Worm (Caenorhabditis elegans) whole organism, L4/young adult: ENCODE results near the gene ifas-1.

ENCODE experiments used
- W03F9.2 ChIP-seq: fragments of 150-350 bp; optimal IDR thresholded peaks from 2 replicates; lab custom pipeline; 2014; ENCODE audit warnings: missing biosample characterization, missing genetic modification characterization
- dao-5 ChIP-seq: sonication (generic microtip); optimal IDR thresholded peaks from 2 replicates; lab custom pipeline; 2016; ENCODE audit warnings: missing genotype, missing genetic modification characterization, moderate library complexity, missing compliant biosample characterization
- him-1 ChIP-seq: sonication (generic microtip); optimal IDR thresholded peaks from 2 replicates; lab custom pipeline; 2016; ENCODE audit warnings: missing genotype, missing genetic modification reagents, missing genetic modification characterization, missing compliant biosample characterization

The ifas-1 gene

DNA sequence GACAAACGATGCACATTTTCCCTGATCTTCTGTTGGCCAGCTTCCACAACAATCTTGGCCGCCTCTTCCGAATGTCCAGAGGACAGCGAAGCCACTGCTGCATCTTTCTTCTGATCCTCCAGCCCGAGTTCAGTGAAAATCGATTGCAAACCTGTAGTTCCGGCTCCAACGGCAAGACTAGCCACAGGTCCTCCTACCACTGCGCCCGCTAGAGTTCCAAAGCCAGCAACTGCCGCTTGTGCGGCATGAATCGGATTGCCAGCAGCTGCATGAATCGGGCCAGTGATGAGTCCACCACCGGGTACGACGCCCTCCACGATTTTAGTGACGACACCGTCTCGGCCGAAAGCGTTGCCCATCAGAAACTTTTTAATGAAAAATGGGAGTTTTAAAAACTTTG lies at the start of gene ifas-1:
Gene ifas-1, minus strand, starts transcription at position 387 of the 400 bp plus-strand sequence.
- TF ChIP-seq W03F9.2 (tag; lab: Kevin White, UChicago) (no peak), dao-5 (no peak), him-1 (no peak)

ce11 chrII:3736893-3737375 lies 48.4 kb upstream of the ifas-1 start, which contains the start of gene F12E12.6:
Gene F12E12.6, minus strand, starts transcription at chrII:3736943.
- no peak for TF ChIP-seq dao-5
- no peak for TF ChIP-seq W03F9.2 (tag; lab: Kevin White, UChicago)
- TF ChIP-seq him-1, result no peak

DNA sequence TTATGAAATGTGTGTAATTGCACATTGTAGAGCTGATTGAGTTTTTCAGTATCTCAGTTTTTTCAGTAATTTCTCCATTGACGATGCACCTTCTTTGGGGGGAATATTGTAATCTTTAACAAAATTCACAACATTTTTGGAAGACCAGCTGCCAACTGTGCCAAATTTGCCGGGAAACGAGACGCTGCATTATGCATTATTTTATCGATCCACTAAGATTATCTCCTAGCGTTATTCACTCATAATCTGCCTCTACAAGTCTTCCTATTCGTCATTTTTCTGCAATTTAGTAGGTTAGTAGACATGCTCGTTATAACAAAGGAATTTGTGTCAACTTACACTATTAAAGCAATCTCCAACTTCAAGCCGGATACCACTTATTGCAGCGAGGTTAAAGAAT lies 43.2 kb upstream of the ifas-1 start, which contains the start of the genes sdz-12 and bath-31:
Gene sdz-12, minus strand, starts transcription at position 101 of the 400 bp plus-strand sequence.
Gene bath-31, plus strand, starts transcription at position 251 of the 400 bp plus-strand sequence.
- no peak for TF ChIP-seq W03F9.2 (tag; lab: Kevin White, UChicago)
- no peak for TF ChIP-seq him-1
- TF ChIP-seq dao-5, result no peak

ce11 chrII:3727996-3728395 lies 39.5 kb upstream of the ifas-1 start, which contains the start of gene C46E10.8:
Gene C46E10.8, minus strand, starts transcription at chrII:3728096.
- no peak for TF ChIP-seq W03F9.2 (tag; lab: Kevin White, UChicago)
- TF ChIP-seq him-1, result no peak
- TF ChIP-seq dao-5, result no peak

- TF ChIP-seq W03F9.2 (tag; lab: Kevin White, UChicago) (no peak), him-1 (no peak), dao-5 (no peak)
These were observed 35.7 kb upstream of the ifas-1 start, which contains the start of gene C46E10.1 for ce11 chrII:3724175-3724715. Gene C46E10.1, plus strand, starts transcription at chrII:3724225.

ce11 chrII:3721016-3721415 lies 32.5 kb upstream of the ifas-1 start, which contains the start of gene C46E10.3:
Gene C46E10.3, plus strand, starts transcription at chrII:3721316.
- TF ChIP-seq dao-5 (no peak), him-1 (no peak)

DNA sequence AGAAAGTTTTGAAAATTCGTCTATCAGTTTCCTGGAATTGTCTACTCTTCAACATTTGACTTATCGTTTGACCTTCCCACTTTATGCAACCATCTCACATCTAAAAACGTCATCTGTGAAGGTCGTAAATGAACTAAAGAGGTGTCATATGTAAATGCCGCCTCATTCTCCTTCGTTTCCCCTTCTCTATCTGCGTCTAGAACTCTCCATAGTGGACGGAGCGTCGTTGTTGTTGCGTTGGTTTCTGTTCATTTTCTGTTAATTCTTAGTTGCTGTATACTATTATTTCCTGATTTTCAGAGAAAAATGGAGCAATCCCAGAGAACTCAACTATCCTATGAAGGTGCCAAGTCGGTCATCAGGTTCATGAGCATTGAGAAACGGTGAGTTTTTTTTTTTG lies 28.4 kb upstream of the ifas-1 start, which contains the start of gene fbxc-52:
Gene fbxc-52, plus strand, starts transcription at position 301 of the 400 bp plus-strand sequence.
- TF ChIP-seq dao-5, result no peak
- TF ChIP-seq W03F9.2 (tag; lab: Kevin White, UChicago), result no peak
- no peak for TF ChIP-seq him-1

- TF ChIP-seq W03F9.2 (tag; lab: Kevin White, UChicago) (no peak), dao-5 (no peak)
These were observed 27.9 kb upstream of the ifas-1 start, which contains the start of gene srh-99 for ce11 chrII:3716455-3716854. Gene srh-99, minus strand, starts transcription at chrII:3716555.

- TF ChIP-seq dao-5 (no peak), him-1 (no peak), W03F9.2 (tag; lab: Kevin White, UChicago) (no peak)
These were observed 26.1 kb upstream of the ifas-1 start, which contains the start of gene srh-100 for ce11 chrII:3714595-3714994. Gene srh-100, minus strand, starts transcription at chrII:3714695.

DNA sequence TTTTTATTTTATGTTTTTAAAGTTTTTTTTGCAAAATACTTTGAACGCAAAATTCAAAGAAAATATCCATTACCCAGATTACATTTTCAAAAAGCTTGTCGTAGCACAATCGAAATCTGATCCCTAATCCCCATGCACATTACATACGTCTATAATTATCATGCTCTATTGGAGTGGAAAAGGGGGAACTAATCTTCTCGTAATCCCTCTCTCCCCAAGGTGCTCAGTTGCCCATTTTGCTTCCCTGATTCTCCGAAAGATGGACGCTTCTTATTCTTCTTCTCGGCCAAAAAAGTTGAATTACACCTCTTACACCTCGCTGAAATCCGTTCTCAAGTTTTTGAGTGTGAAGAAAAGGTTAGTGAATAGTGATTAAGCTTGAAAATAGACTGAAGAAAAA lies 22.5 kb upstream of the ifas-1 start, which contains the start of gene fbxc-53:
Gene fbxc-53, plus strand, starts transcription at position 245 of the 400 bp plus-strand sequence.
- no peak for TF ChIP-seq W03F9.2 (tag; lab: Kevin White, UChicago)
- no peak for TF ChIP-seq dao-5
- no peak for TF ChIP-seq him-1

DNA sequence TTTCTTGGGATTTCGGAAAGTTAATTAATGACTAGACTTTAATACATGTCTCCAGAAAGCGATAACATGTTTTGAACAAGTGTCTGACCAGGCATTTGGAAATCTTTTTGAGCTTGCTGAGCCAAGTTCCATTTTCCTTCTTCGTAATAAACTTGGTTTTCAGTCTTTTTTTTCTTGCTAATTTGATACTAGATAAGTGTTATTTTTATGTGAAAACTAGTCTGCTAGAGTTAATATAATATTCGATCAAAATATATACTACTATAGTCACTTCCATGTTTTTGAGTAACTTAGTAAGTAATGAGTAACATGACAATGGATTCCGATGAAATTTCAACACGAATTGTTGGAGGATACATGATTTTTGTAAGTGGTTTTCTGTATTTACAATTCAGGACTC lies 20.7 kb upstream of the ifas-1 start, which contains the start of gene srx-110:
Gene srx-110, plus strand, starts transcription at position 301 of the 400 bp plus-strand sequence.
- no peak for TF ChIP-seq W03F9.2 (tag; lab: Kevin White, UChicago)
- no peak for TF ChIP-seq him-1
- no peak for TF ChIP-seq dao-5

DNA sequence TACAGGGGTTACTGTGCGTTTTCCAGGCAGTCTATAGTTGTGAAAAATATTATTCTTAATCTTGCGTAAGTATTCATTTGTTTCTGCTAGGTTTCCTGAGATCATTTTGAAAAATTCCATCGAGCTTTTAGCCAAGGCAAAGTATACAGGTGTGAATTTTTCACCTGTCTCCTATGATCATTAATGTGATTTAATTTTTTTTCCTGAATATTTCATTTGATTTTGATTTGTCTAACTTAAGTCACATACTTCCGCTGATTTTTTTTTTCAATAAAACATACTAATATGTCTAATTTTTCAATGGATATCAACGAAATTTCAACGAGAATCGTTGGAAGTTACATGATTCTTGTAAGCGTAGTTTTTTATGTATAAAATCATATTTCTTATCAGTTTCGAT lies 16.8 kb upstream of the ifas-1 start, which contains the start of gene srx-108:
Gene srx-108, plus strand, starts transcription at position 301 of the 400 bp plus-strand sequence.
- TF ChIP-seq him-1 (no peak), W03F9.2 (tag; lab: Kevin White, UChicago) (no peak), dao-5 (no peak)

DNA sequence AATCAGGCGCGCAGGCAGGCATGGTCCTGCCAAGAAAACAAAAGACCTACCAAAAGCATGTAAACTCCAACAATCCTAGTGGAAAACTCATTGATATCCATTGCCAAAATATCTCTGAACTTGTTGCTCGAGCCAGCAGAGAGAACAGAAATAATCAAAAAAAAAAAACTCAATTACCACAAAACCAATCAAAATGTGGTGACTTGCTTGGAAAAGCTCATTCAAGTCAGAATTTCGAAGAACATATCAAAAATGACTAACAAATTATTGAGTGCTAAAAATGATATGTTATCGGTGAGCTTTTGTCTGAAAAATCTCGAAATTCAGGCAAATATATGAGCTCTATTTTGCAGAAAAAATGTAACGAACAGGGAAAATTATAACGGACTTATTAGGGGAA lies 12.8 kb upstream of the ifas-1 start, which contains the start of gene srx-105:
Gene srx-105, minus strand, starts transcription at position 101 of the 400 bp plus-strand sequence.
- TF ChIP-seq him-1 (no peak), W03F9.2 (tag; lab: Kevin White, UChicago) (no peak), dao-5 (no peak)

DNA sequence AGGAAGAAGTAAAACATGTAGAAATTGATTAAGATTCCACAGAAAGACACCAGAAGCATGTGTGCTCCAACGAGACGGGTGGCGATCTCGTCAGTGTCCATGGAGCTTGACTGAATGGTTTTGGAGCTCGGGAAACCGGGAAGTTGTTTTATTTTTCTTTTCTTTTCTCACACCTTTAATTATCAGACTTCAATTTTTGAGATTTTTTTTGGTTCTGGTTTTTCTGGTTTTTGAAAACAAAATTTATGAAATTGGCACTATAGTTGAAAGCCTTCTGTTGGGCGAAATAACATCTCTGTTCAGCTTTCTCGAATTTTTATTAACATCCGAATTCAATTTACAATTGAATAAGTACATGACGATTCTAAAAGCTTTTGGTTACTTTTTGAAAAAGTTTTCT lies 11.1 kb upstream of the ifas-1 start, which contains the start of gene srx-104:
Gene srx-104, minus strand, starts transcription at position 101 of the 400 bp plus-strand sequence.
- no peak for TF ChIP-seq W03F9.2 (tag; lab: Kevin White, UChicago)
- no peak for TF ChIP-seq dao-5
- no peak for TF ChIP-seq him-1

DNA sequence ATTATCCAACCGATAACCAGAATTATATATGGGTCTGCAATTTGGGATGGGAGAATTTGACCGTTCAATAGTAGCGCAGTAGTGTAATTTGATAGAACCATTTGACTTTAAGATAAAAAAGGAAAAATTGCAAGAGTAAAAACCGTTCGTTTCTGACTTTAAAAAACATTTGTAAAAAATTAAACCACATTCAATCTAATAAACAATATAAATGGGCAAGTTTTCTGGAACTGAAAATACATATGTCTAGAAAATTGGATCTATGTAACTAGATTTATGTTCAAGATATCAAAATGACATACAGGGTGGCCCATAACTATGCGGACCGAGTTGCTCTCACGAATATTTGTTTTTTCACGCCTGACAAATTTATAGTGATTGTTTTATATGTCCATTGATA lies 6.1 kb upstream of the ifas-1 start, which contains the start of gene srx-102:
Gene srx-102, minus strand, starts transcription at position 101 of the 400 bp plus-strand sequence.
- no peak for TF ChIP-seq dao-5
- no peak for TF ChIP-seq W03F9.2 (tag; lab: Kevin White, UChicago)
- TF ChIP-seq him-1, result no peak
